Worm (Caenorhabditis elegans) whole organism, late embryonic: ENCODE measurements around the gene T16G1.7.

Source experiments
- ama-1 ChIP-seq: fragments of 150-350 bp; optimal IDR thresholded peaks from 2 replicates; lab custom pipeline; 2014
- ceh-30 ChIP-seq: fragments of 150-350 bp; optimal IDR thresholded peaks from 2 replicates; lab custom pipeline; 2014; ENCODE audit warnings: missing biosample characterization, missing genetic modification characterization
- ceh-9 ChIP-seq: sonication (generic microtip); optimal IDR thresholded peaks from 2 replicates; lab custom pipeline; 2016; ENCODE audit warnings: mild to moderate bottlenecking, missing genetic modification characterization, inconsistent platforms, missing compliant biosample characterization
- madf-2 ChIP-seq: sonication (generic microtip); optimal IDR thresholded peaks from 2 replicates; lab custom pipeline; 2017; ENCODE audit warnings: missing genetic modification characterization, missing compliant biosample characterization
- nfya-1 ChIP-seq: sonication (generic microtip); optimal IDR thresholded peaks from 2 replicates; lab custom pipeline; 2017; ENCODE audit warnings: missing genetic modification characterization, mild to moderate bottlenecking, missing compliant biosample characterization, antibody characterized with exemption, moderate library complexity
- pqm-1 ChIP-seq: sonication (generic microtip); optimal IDR thresholded peaks from 2 replicates; lab custom pipeline; 2016; ENCODE audit warnings: missing genetic modification characterization, missing compliant biosample characterization
- unc-86 ChIP-seq: sonication (generic microtip); optimal IDR thresholded peaks from 2 replicates; lab custom pipeline; 2016; ENCODE audit warnings: missing genetic modification characterization, missing compliant biosample characterization
- zip-5 ChIP-seq: sonication (generic microtip); optimal IDR thresholded peaks from 2 replicates; lab custom pipeline; 2016; ENCODE audit warnings: missing genetic modification characterization, missing compliant biosample characterization

ce11 chrV:12928929-12929532 lies 5.9 kb downstream of the T16G1.7 start, which contains the start of gene T16G1.2:
- TF ChIP-seq ceh-30 (tag; lab: Kevin White, UChicago) (no peak), unc-86 (no peak), ama-1 (lab: Kevin White, UChicago) (no peak), pqm-1 (tag; lab: Kevin White, UChicago) (no peak), nfya-1 (tag; lab: Kevin White, UChicago) (no peak), madf-2 (tag; lab: Kevin White, UChicago) (no peak), ceh-9 (tag; lab: Kevin White, UChicago) (no peak), zip-5 (no peak)
